Fruit fly (Drosophila melanogaster) whole organism, wandering third instar larva: Measurements from ENCODE around the gene Mics1.

Source experiments
- Abd-B ChIP-seq: fragments of >200 bp; optimal IDR thresholded peaks from 2 replicates; lab custom pipeline; 2017; ENCODE audit warnings: missing biosample characterization, missing genetic modification characterization
- Dfd ChIP-seq: fragments of >200 bp; optimal IDR thresholded peaks from 2 replicates; lab custom pipeline; 2017; ENCODE audit warnings: missing biosample characterization, missing genetic modification characterization
- GATAd ChIP-seq: sonication (Bioruptor generic); optimal IDR thresholded peaks from 2 replicates; lab custom pipeline; 2016; ENCODE audit warnings: missing biosample characterization, missing genetic modification characterization
- br ChIP-seq: fragments of 200-800 bp; sonication (Bioruptor generic); optimal IDR thresholded peaks from 2 replicates; lab custom pipeline; 2016; ENCODE audit warnings: missing biosample characterization, missing genetic modification characterization
- jim ChIP-seq: fragments of 175-275, 200-325 bp; sonication (Bioruptor generic); optimal IDR thresholded peaks from 2 replicates; lab custom pipeline; 2016; ENCODE audit warnings: missing biosample characterization, mild to moderate bottlenecking, missing genetic modification characterization
- usp ChIP-seq: fragments of >200 bp; optimal IDR thresholded peaks from 2 replicates; lab custom pipeline; 2017; ENCODE audit warnings: missing biosample characterization, missing genetic modification characterization

DNA sequence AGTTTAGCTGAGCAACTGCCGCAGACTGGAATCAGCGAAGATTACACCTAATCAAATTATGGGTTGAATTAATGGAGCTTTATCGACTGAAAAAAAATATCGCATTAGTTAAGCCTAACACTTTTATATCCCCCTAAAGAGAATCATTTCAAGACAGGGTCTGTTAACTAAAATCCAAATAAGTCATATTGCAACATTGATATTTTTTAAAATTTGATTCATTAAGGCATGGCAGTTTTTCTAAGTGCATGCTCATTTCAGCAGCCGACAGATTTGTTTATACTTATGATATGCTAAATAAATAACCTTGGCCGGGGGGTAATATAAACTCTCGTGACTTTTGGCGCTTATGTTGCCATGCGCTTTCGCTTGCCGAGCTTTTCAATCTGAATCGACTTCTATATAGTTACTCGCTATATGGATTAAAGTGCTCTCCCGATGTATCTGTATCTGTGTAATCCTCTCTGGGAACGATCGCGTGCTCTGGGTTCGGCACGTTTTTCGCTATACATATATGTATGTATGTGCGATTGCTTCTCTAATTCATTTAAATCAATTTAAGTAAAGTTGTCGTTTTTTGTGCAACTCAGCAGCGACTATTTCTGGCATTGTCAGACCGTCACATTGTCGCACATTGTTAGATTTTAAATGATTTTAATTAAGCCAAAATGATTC, 4.3 kb upstream of the Mics1 start:
- TF ChIP-seq br (GFP tag; lab: Kevin White, UChicago) (peak; percentile 10), usp (no peak), Dfd (GFP tag; lab: Kevin White, UChicago) (no peak), jim (GFP tag; lab: Kevin White, UChicago) (no peak), Abd-B (GFP tag; lab: Kevin White, UChicago) (no peak), GATAd (GFP tag; lab: Kevin White, UChicago) (no peak)
